Worm (Caenorhabditis elegans) whole organism, young adult: Measurements from ENCODE around the gene gcy-32.

Experiments
- F23B12.7 ChIP-seq: sonication (generic microtip); optimal IDR thresholded peaks from 2 replicates; lab custom pipeline; 2017; ENCODE audit warnings: missing genetic modification characterization, mild to moderate bottlenecking, missing compliant biosample characterization, antibody characterized with exemption, moderate library complexity; ENCODE audit not compliant: insufficient read depth
- ZK185.1 ChIP-seq: sonication (generic microtip); optimal IDR thresholded peaks from 2 replicates; lab custom pipeline; 2016; ENCODE audit warnings: mild to moderate bottlenecking, missing genetic modification characterization, missing compliant biosample characterization; ENCODE audit not compliant: poor library complexity, severe bottlenecking
- ama-1 ChIP-seq, 3 experiments: fragments of 150-350 bp in 1 of 3; sonication (generic microtip) in 2 of 3; optimal IDR thresholded peaks; 2 replicates each; lab custom pipeline; 2014 to 2018; ENCODE audit warnings: missing biosample characterization in 2 of 3, missing genetic modification characterization in 2 of 3, missing genetic modification reagents in 2 of 3
- attf-3 ChIP-seq: fragments of 200-800 bp; sonication (Bioruptor generic); conservative IDR thresholded peaks from 2 replicates; pipeline ENCODE4 v1.3.6; 2022; ENCODE audit warnings: missing genetic modification reagents, missing genetic modification characterization, missing compliant biosample characterization
- dpl-1 ChIP-seq: fragments of 150-350 bp; optimal IDR thresholded peaks from 2 replicates; lab custom pipeline; 2014; ENCODE audit warnings: missing biosample characterization, missing genetic modification reagents, missing genetic modification characterization
- ets-4 ChIP-seq: fragments of 200-800 bp; sonication (Bioruptor generic); optimal IDR thresholded peaks from 2 replicates; lab custom pipeline; 2018; ENCODE audit warnings: mild to moderate bottlenecking, missing genetic modification characterization, missing compliant biosample characterization
- lin-40 ChIP-seq: sonication (generic microtip); optimal IDR thresholded peaks from 2 replicates; lab custom pipeline; 2016; ENCODE audit warnings: missing genetic modification characterization, mild to moderate bottlenecking, missing compliant biosample characterization, missing genotype, missing genetic modification reagents
- nhr-179 ChIP-seq: sonication (generic microtip); optimal IDR thresholded peaks from 2 replicates; lab custom pipeline; 2016; ENCODE audit warnings: mild to moderate bottlenecking, missing genetic modification characterization, missing compliant biosample characterization
- ztf-26 ChIP-seq: sonication (generic microtip); optimal IDR thresholded peaks from 2 replicates; lab custom pipeline; 2017; ENCODE audit warnings: missing genetic modification characterization, missing compliant biosample characterization

- peak; percentile 40 for TF ChIP-seq ztf-26 (tag; lab: Kevin White, UChicago)
- no peak for TF ChIP-seq nhr-179
- no peak for TF ChIP-seq attf-3 (GFP tag; lab: Robert Waterston, UW)
- TF ChIP-seq dpl-1 (GFP tag; lab: Kevin White, UChicago), result no peak
- TF ChIP-seq ama-1 (optimal IDR thresholded peaks at IDR 0.05; lab: Kevin White, UChicago), result no peak
- no peak for TF ChIP-seq ama-1 (GFP tag; optimal IDR thresholded peaks at IDR 0.05; lab: Kevin White, UChicago)
- peak; percentile 47 for TF ChIP-seq lin-40 (tag; lab: Kevin White, UChicago)
- TF ChIP-seq ZK185.1 (tag; lab: Kevin White, UChicago), result no peak
- no peak for TF ChIP-seq ets-4 (GFP tag; lab: Kevin White, UChicago)
- TF ChIP-seq F23B12.7 (tag; lab: Kevin White, UChicago), result no peak
Observed at ce11 chrV:13892457-13893375, 22.6 kb downstream of the gcy-32 start, which contains the start of gene sptl-3.
